Worm (Caenorhabditis elegans) whole organism, L1 larva: ENCODE measurements around the gene ets-7.

ENCODE experiments used
- grh-1 ChIP-seq: fragments of 200-800 bp; sonication (Bioruptor generic); IDR thresholded peaks from 2 replicates; pipeline ENCODE4 v1.3.6; 2022; ENCODE audit warnings: missing genetic modification reagents, missing genetic modification characterization, missing compliant biosample characterization
- sox-4 ChIP-seq: sonication (generic microtip); optimal IDR thresholded peaks from 2 replicates; lab custom pipeline; 2016; ENCODE audit warnings: missing genetic modification characterization, missing compliant biosample characterization

ce11 chrV:7508566-7509044 lies 50.0 kb downstream of the ets-7 start, which contains the start of the genes str-31 and nhr-172:
- no peak for TF ChIP-seq sox-4
- TF ChIP-seq grh-1, result no peak
